Worm (Caenorhabditis elegans) whole organism, L4 larva: ENCODE data around the gene Y73C8C.3.
A peak's percentile ranks its signal among the peaks of the same experiment; 100 is the strongest.

Experiments
- D1046.2 ChIP-seq: fragments of 200-800 bp; sonication (Bioruptor generic); IDR thresholded peaks from 2 replicates; pipeline ENCODE4 v1.3.6; 2022; ENCODE audit warnings: missing genetic modification characterization, missing compliant biosample characterization
- F10B5.3 ChIP-seq: sonication (generic microtip); optimal IDR thresholded peaks from 2 replicates; lab custom pipeline; 2016; ENCODE audit warnings: mild to moderate bottlenecking, missing genetic modification characterization, missing compliant biosample characterization
- F26F4.8 ChIP-seq: fragments of 200-800 bp; sonication (Bioruptor generic); conservative IDR thresholded peaks from 2 replicates; pipeline ENCODE4 v1.3.6; 2022; ENCODE audit warnings: missing genetic modification characterization, missing compliant biosample characterization
- F37D6.2 ChIP-seq: sonication (generic microtip); optimal IDR thresholded peaks from 2 replicates; lab custom pipeline; 2016; ENCODE audit warnings: mild to moderate bottlenecking, missing genetic modification characterization, missing compliant biosample characterization
- F49E8.2 ChIP-seq: sonication (generic microtip); optimal IDR thresholded peaks from 2 replicates; lab custom pipeline; 2016; ENCODE audit warnings: missing compliant biosample characterization, mild to moderate bottlenecking, missing genetic modification characterization, borderline replicate concordance
- Y48G9A.11 ChIP-seq: fragments of 200-800 bp; sonication (Bioruptor generic); IDR thresholded peaks from 2 replicates; pipeline ENCODE4 v1.3.6; 2022; ENCODE audit warnings: missing genetic modification reagents, missing genetic modification characterization, missing compliant biosample characterization
- Y5F2A.4 ChIP-seq: fragments of 200-800 bp; sonication (Bioruptor generic); optimal IDR thresholded peaks from 2 replicates; lab custom pipeline; 2018; ENCODE audit warnings: mild to moderate bottlenecking, missing genetic modification characterization, missing compliant biosample characterization
- Y75B8A.6 ChIP-seq: fragments of 200-800 bp; sonication (Bioruptor generic); IDR thresholded peaks from 2 replicates; pipeline ENCODE4 v1.3.6; 2022; ENCODE audit warnings: missing genetic modification reagents, missing genetic modification characterization, missing compliant biosample characterization
- ama-1 ChIP-seq: fragments of 150-350 bp; optimal IDR thresholded peaks from 2 replicates; lab custom pipeline; 2014; ENCODE audit warnings: inconsistent platforms, mixed read lengths
- arid-1 ChIP-seq: fragments of 200-800 bp; sonication (Bioruptor generic); conservative IDR thresholded peaks from 2 replicates; pipeline ENCODE4 v1.3.6; 2022; ENCODE audit warnings: missing genetic modification reagents, missing genetic modification characterization, missing compliant biosample characterization
- ceh-28 ChIP-seq: fragments of 150-350 bp; optimal IDR thresholded peaks from 2 replicates; lab custom pipeline; 2014; ENCODE audit warnings: missing biosample characterization, missing genetic modification reagents, missing genetic modification characterization
- ceh-32 ChIP-seq: sonication (generic microtip); optimal IDR thresholded peaks from 2 replicates; lab custom pipeline; 2016; ENCODE audit warnings: mild to moderate bottlenecking, missing genetic modification characterization, missing compliant biosample characterization; ENCODE audit not compliant: poor library complexity
- ceh-44 ChIP-seq: fragments of 200-800 bp; sonication (Bioruptor generic); IDR thresholded peaks from 2 replicates; pipeline ENCODE4 v1.3.6; 2022; ENCODE audit warnings: missing genetic modification reagents, missing genetic modification characterization, missing compliant biosample characterization
- ceh-82 ChIP-seq: sonication (generic microtip); optimal IDR thresholded peaks from 2 replicates; lab custom pipeline; 2017; ENCODE audit warnings: missing biosample characterization, missing genetic modification characterization
- ctbp-1 ChIP-seq: fragments of 200-800 bp; sonication (Bioruptor generic); IDR thresholded peaks from 2 replicates; pipeline ENCODE4 v1.3.6; 2022; ENCODE audit warnings: missing genetic modification reagents, missing genetic modification characterization, missing compliant biosample characterization
- daf-12 ChIP-seq: fragments of 150-350 bp; optimal IDR thresholded peaks from 2 replicates; lab custom pipeline; 2014; ENCODE audit warnings: missing biosample characterization, missing genetic modification reagents, missing genetic modification characterization
- dmd-8 ChIP-seq: fragments of 200-800 bp; sonication (Bioruptor generic); IDR thresholded peaks from 2 replicates; pipeline ENCODE4 v1.3.6; 2022; ENCODE audit warnings: missing genetic modification characterization, missing compliant biosample characterization
- dmd-9 ChIP-seq: fragments of 200-800 bp; sonication (Bioruptor generic); IDR thresholded peaks from 2 replicates; pipeline ENCODE4 v1.3.6; 2022; ENCODE audit warnings: missing genetic modification reagents, missing genetic modification characterization, missing compliant biosample characterization
- dpl-1 ChIP-seq: fragments of 150-350 bp; optimal IDR thresholded peaks from 2 replicates; lab custom pipeline; 2014; ENCODE audit warnings: missing biosample characterization, missing genetic modification reagents, missing genetic modification characterization
- dve-1 ChIP-seq: sonication (generic microtip); optimal IDR thresholded peaks from 2 replicates; lab custom pipeline; 2017; ENCODE audit warnings: antibody characterized with exemption, mild to moderate bottlenecking, missing genetic modification characterization, missing compliant biosample characterization; ENCODE audit not compliant: insufficient read depth
- egl-43 ChIP-seq: fragments of 200-800 bp; sonication (Bioruptor generic); IDR thresholded peaks from 2 replicates; pipeline ENCODE4 v1.3.6; 2022; ENCODE audit warnings: missing genetic modification reagents, missing genetic modification characterization, missing compliant biosample characterization
- fos-1 ChIP-seq: fragments of 150-350 bp; optimal IDR thresholded peaks from 2 replicates; lab custom pipeline; 2014; ENCODE audit warnings: missing biosample characterization, missing genetic modification characterization
- jun-1 ChIP-seq: fragments of 150-350 bp; optimal IDR thresholded peaks from 2 replicates; lab custom pipeline; 2014; ENCODE audit warnings: missing biosample characterization, missing genetic modification reagents, missing genetic modification characterization
- lim-7 ChIP-seq: fragments of 200-800 bp; sonication (Bioruptor generic); IDR thresholded peaks from 2 replicates; pipeline ENCODE4 v1.3.6; 2022; ENCODE audit warnings: missing genetic modification characterization, missing compliant biosample characterization
- lin-1 ChIP-seq: fragments of 200-800 bp; sonication (Bioruptor generic); IDR thresholded peaks from 2 replicates; pipeline ENCODE4 v1.3.6; 2022; ENCODE audit warnings: missing genetic modification reagents, missing genetic modification characterization, missing compliant biosample characterization
- lin-15B ChIP-seq: fragments of 150-350 bp; sonication (generic microtip); optimal IDR thresholded peaks from 3 replicates; lab custom pipeline; 2014; ENCODE audit warnings: missing biosample characterization, missing genetic modification characterization
- lin-38 ChIP-seq: fragments of 200-800 bp; sonication (Bioruptor generic); IDR thresholded peaks from 2 replicates; pipeline ENCODE4 v1.3.6; 2022; ENCODE audit warnings: missing genetic modification reagents, missing genetic modification characterization, missing compliant biosample characterization
- lin-39 ChIP-seq: fragments of 150-350 bp; optimal IDR thresholded peaks from 2 replicates; lab custom pipeline; 2014; ENCODE audit warnings: missing biosample characterization, missing genetic modification reagents, missing genetic modification characterization
- lir-3 ChIP-seq: sonication (generic microtip); optimal IDR thresholded peaks from 2 replicates; lab custom pipeline; 2016; ENCODE audit warnings: mild to moderate bottlenecking, missing genetic modification characterization, missing compliant biosample characterization
- madf-5 ChIP-seq, 2 experiments: fragments of 200-800 bp; sonication (Bioruptor generic); IDR thresholded peaks; 2 replicates each; pipeline ENCODE4 v1.3.6; 2022; ENCODE audit warnings: missing compliant biosample characterization in 2 of 2, missing genetic modification characterization in 2 of 2
- madf-9 ChIP-seq: fragments of 200-800 bp; sonication (Bioruptor generic); conservative IDR thresholded peaks from 2 replicates; pipeline ENCODE4 v1.3.6; 2022; ENCODE audit warnings: missing genetic modification reagents, missing genetic modification characterization, missing compliant biosample characterization
- mdl-1 ChIP-seq, 2 experiments: fragments of 150-350 bp in 1 of 2; sonication (generic microtip) in 1 of 2; optimal IDR thresholded peaks; 2 replicates each; lab custom pipeline; 2014 to 2017; ENCODE audit warnings: missing biosample characterization in 2 of 2, missing genetic modification characterization in 2 of 2
- mdt-29 ChIP-seq: fragments of 200-800 bp; sonication (Bioruptor generic); IDR thresholded peaks from 2 replicates; pipeline ENCODE4 v1.3.6; 2022; ENCODE audit warnings: missing genetic modification reagents, missing genetic modification characterization, missing compliant biosample characterization
- mep-1 ChIP-seq: fragments of 150-350 bp; sonication (generic microtip); optimal IDR thresholded peaks from 3 replicates; lab custom pipeline; 2014; ENCODE audit warnings: missing biosample characterization, missing genetic modification characterization
- nhr-42 ChIP-seq: fragments of 200-800 bp; sonication (Bioruptor generic); IDR thresholded peaks from 2 replicates; pipeline ENCODE4 v1.3.6; 2022; ENCODE audit warnings: missing genetic modification characterization, missing compliant biosample characterization
- nhr-48 ChIP-seq: sonication (generic microtip); optimal IDR thresholded peaks from 2 replicates; lab custom pipeline; 2016; ENCODE audit warnings: mild to moderate bottlenecking, missing genetic modification characterization, missing compliant biosample characterization
- pqm-1 ChIP-seq: sonication (generic microtip); optimal IDR thresholded peaks from 2 replicates; lab custom pipeline; 2017; ENCODE audit warnings: missing biosample characterization, missing genetic modification characterization
- set-16 ChIP-seq: fragments of 200-800 bp; sonication (Bioruptor generic); IDR thresholded peaks from 2 replicates; pipeline ENCODE4 v1.3.6; 2022; ENCODE audit warnings: missing genetic modification reagents, missing genetic modification characterization, missing compliant biosample characterization
- snpc-1.2 ChIP-seq: fragments of 200-800 bp; sonication (Bioruptor generic); IDR thresholded peaks from 2 replicates; pipeline ENCODE4 v1.3.6; 2022; ENCODE audit warnings: missing genetic modification reagents, missing genetic modification characterization, missing compliant biosample characterization
- spr-3 ChIP-seq: fragments of 200-800 bp; sonication (Bioruptor generic); optimal IDR thresholded peaks from 2 replicates; lab custom pipeline; 2018; ENCODE audit warnings: mild to moderate bottlenecking, missing genetic modification characterization, missing compliant biosample characterization
- tra-1 ChIP-seq: fragments of 200-800 bp; sonication (Bioruptor generic); IDR thresholded peaks from 2 replicates; pipeline ENCODE4 v1.3.6; 2022; ENCODE audit warnings: missing genetic modification reagents, missing genetic modification characterization, missing compliant biosample characterization
- unc-130 ChIP-seq: sonication (generic microtip); optimal IDR thresholded peaks from 2 replicates; lab custom pipeline; 2016; ENCODE audit warnings: missing genetic modification reagents, missing genetic modification characterization, missing compliant biosample characterization
- unc-39 ChIP-seq: sonication (generic microtip); optimal IDR thresholded peaks from 2 replicates; lab custom pipeline; 2017; ENCODE audit warnings: missing biosample characterization, missing genetic modification characterization
- unc-62 ChIP-seq, 3 experiments: fragments of 150-350 bp in 1 of 3; sonication (generic microtip); optimal IDR thresholded peaks in 2 of 3; peaks in 1 of 3; 1 replicate in 1 of 3; 2 replicates in 2 of 3; lab custom pipeline; 2014 to 2017; ENCODE audit warnings: missing biosample characterization in 3 of 3, missing genetic modification characterization in 3 of 3, missing genetic modification reagents in 3 of 3, missing genotype in 1 of 3
- vab-7 ChIP-seq: fragments of 200-800 bp; sonication (Bioruptor generic); IDR thresholded peaks from 2 replicates; pipeline ENCODE4 v1.3.6; 2022; ENCODE audit warnings: missing genetic modification reagents, missing genetic modification characterization, missing compliant biosample characterization
- zfp-3 ChIP-seq: fragments of 200-800 bp; sonication (Bioruptor generic); conservative IDR thresholded peaks from 2 replicates; pipeline ENCODE4 v1.3.6; 2022; ENCODE audit warnings: missing genetic modification reagents, missing genetic modification characterization, missing compliant biosample characterization
- zip-2 ChIP-seq: fragments of 150-350 bp; optimal IDR thresholded peaks from 2 replicates; lab custom pipeline; 2014; ENCODE audit warnings: missing biosample characterization, missing genetic modification characterization

The Y73C8C.3 gene

ce11 chrV:3162299-3162698 is 47.2 kb downstream of the Y73C8C.3 start:
- no peak for TF ChIP-seq zfp-3
- TF ChIP-seq set-16 (GFP tag; lab: Robert Waterston, UW) = peak; percentile 62

ce11 chrV:3163143-3163542 is 48.1 kb downstream of the Y73C8C.3 start:
- TF ChIP-seq jun-1 (tag; lab: Kevin White, UChicago) (no peak), ctbp-1 (peak; percentile 47; the same call in 1 of the 2 replicates), unc-39 (tag; lab: Kevin White, UChicago) (no peak), unc-62 (GFP tag; optimal IDR thresholded peaks at IDR 0.05 in 1 of 2; lab: Kevin White, UChicago) (peak in 1 of 2 experiments; percentile 44), unc-62 (tag; optimal IDR thresholded peaks at IDR 0.05; lab: Kevin White, UChicago) (no peak), F37D6.2 (tag; lab: Kevin White, UChicago) (no peak), egl-43 (peak; percentile 80), dmd-9 (GFP tag; lab: Robert Waterston, UW) (0 out of 2 replicates have a peak, but pooled peaks have one; percentile 23), unc-130 (GFP tag; lab: Kevin White, UChicago) (peak; percentile 28), nhr-48 (tag; lab: Kevin White, UChicago) (no peak), arid-1 (GFP tag; lab: Robert Waterston, UW) (peak; percentile 51; the same call in 1 of the 2 replicates), lin-38 (GFP tag; lab: Robert Waterston, UW) (no peak), ceh-28 (tag; lab: Kevin White, UChicago) (no peak), F49E8.2 (peak; percentile 66), nhr-42 (GFP tag; lab: Robert Waterston, UW) (no peak), D1046.2 (GFP tag; lab: Robert Waterston, UW) (peak; percentile 58; the same call in 1 of the 2 replicates), tra-1 (GFP tag; lab: Robert Waterston, UW) (0 out of 2 replicates have a peak, but pooled peaks have one; percentile 52), lir-3 (tag; lab: Kevin White, UChicago) (no peak), Y75B8A.6 (GFP tag; lab: Robert Waterston, UW) (0 out of 2 replicates have a peak, but pooled peaks have one; percentile 14), madf-9 (GFP tag; lab: Robert Waterston, UW) (no peak), F26F4.8 (GFP tag; lab: Robert Waterston, UW) (peak; percentile 71; the same call in 1 of the 2 replicates), set-16 (GFP tag; lab: Robert Waterston, UW) (no peak), mdt-29 (GFP tag; lab: Robert Waterston, UW) (peak; percentile 34; the same call in 1 of the 2 replicates), ceh-44 (GFP tag; lab: Robert Waterston, UW) (0 out of 2 replicates have a peak, but pooled peaks have one; percentile 16), snpc-1.2 (peak; percentile 86), lim-7 (GFP tag; lab: Robert Waterston, UW) (peak; percentile 62; the same call in 1 of the 2 replicates), madf-5 (GFP tag; IDR thresholded peaks at IDR 0.05; lab: Robert Waterston, UW) (peak in 1 of 2 experiments; percentile 31; a peak in 1 of 4 replicates), dmd-8 (peak; percentile 82), Y48G9A.11 (GFP tag; lab: Robert Waterston, UW) (peak; percentile 61), lin-1 (GFP tag; lab: Robert Waterston, UW) (0 out of 2 replicates have a peak, but pooled peaks have one; percentile 42), vab-7 (peak; percentile 63), pqm-1 (no peak), mep-1 (tag; lab: Kevin White, UChicago) (no peak)

DNA sequence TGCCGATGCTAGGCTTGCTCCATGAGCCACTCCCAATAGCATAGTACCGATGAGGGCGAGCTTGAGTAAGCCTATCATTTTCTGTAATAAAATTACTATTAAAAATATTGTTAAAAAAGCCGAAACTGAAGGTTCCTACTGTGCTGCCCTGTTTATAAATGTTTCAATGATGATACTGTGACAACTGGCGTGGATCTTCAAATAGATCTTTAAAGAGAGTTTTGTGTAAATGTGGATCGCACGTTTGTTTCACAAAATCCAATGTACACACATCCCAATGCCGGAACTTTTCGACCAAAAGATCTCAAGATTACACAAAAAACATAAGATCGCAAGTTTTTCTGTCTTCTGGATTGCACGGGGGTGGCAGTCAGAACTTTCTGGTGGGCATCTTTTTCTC is 50.4 kb downstream of the Y73C8C.3 start, which contains the start of gene C36C5.14:
C36C5.14 (minus strand) TSS at position 101 of the 400 bp plus-strand sequence.
- TF ChIP-seq dpl-1 (GFP tag; lab: Kevin White, UChicago) (no peak), egl-43 (no peak), F10B5.3 (tag; lab: Kevin White, UChicago) (no peak), spr-3 (no peak), ceh-32 (no peak), Y5F2A.4 (no peak), mdt-29 (GFP tag; lab: Robert Waterston, UW) (no peak), mdl-1 (tag; optimal IDR thresholded peaks at IDR 0.05; lab: Kevin White, UChicago) (no peak), ceh-82 (tag; lab: Kevin White, UChicago) (no peak), dve-1 (tag; lab: Kevin White, UChicago) (no peak), zip-2 (tag; lab: Kevin White, UChicago) (no peak), lin-39 (tag; lab: Kevin White, UChicago) (no peak), jun-1 (tag; lab: Kevin White, UChicago) (no peak), ama-1 (lab: Kevin White, UChicago) (no peak), zfp-3 (no peak), daf-12 (tag; lab: Kevin White, UChicago) (no peak), set-16 (GFP tag; lab: Robert Waterston, UW) (no peak), lin-15B (tag; lab: Kevin White, UChicago) (no peak), mep-1 (tag; lab: Kevin White, UChicago) (no peak), fos-1 (tag; lab: Kevin White, UChicago) (no peak)
- TF ChIP-seq, all 104 proteins: peak for 0
